Worm (Caenorhabditis elegans) whole organism, L4 larva: Measurements from ENCODE around the gene oac-57.

Source experiments
- Y48G9A.11 ChIP-seq: fragments of 200-800 bp; sonication (Bioruptor generic); IDR thresholded peaks from 2 replicates; pipeline ENCODE4 v1.3.6; 2022; ENCODE audit warnings: missing genetic modification reagents, missing genetic modification characterization, missing compliant biosample characterization
- ZK337.2 ChIP-seq: fragments of 200-800 bp; sonication (Bioruptor generic); IDR thresholded peaks from 2 replicates; pipeline ENCODE4 v1.3.6; 2022; ENCODE audit warnings: missing genetic modification reagents, missing genetic modification characterization, missing compliant biosample characterization
- attf-4 ChIP-seq: sonication (generic microtip); optimal IDR thresholded peaks from 3 replicates; lab custom pipeline; 2017; ENCODE audit warnings: missing biosample characterization, missing genetic modification characterization
- ceh-32 ChIP-seq: sonication (generic microtip); optimal IDR thresholded peaks from 2 replicates; lab custom pipeline; 2016; ENCODE audit warnings: mild to moderate bottlenecking, missing genetic modification characterization, missing compliant biosample characterization; ENCODE audit not compliant: poor library complexity
- ceh-82 ChIP-seq: sonication (generic microtip); optimal IDR thresholded peaks from 2 replicates; lab custom pipeline; 2017; ENCODE audit warnings: missing biosample characterization, missing genetic modification characterization
- ces-1 ChIP-seq: fragments of 150-350 bp; sonication (generic microtip); optimal IDR thresholded peaks from 4 replicates; lab custom pipeline; 2014; ENCODE audit warnings: missing biosample characterization, missing genetic modification reagents, missing genetic modification characterization
- daf-16 ChIP-seq, 3 experiments: sonication (generic microtip); optimal IDR thresholded peaks; 2 replicates each; lab custom pipeline; 2016 to 2017; ENCODE audit warnings: missing genetic modification characterization in 3 of 3, missing genetic modification reagents in 3 of 3, mild to moderate bottlenecking in 2 of 3, missing compliant biosample characterization in 2 of 3, missing biosample characterization in 1 of 3, moderate library complexity in 1 of 3
- dmd-6 ChIP-seq: fragments of 200-800 bp; sonication (Bioruptor generic); IDR thresholded peaks from 2 replicates; pipeline ENCODE4 v1.3.6; 2022; ENCODE audit warnings: missing genetic modification reagents, missing genetic modification characterization, missing compliant biosample characterization
- dmd-9 ChIP-seq: fragments of 200-800 bp; sonication (Bioruptor generic); IDR thresholded peaks from 2 replicates; pipeline ENCODE4 v1.3.6; 2022; ENCODE audit warnings: missing genetic modification reagents, missing genetic modification characterization, missing compliant biosample characterization
- dpl-1 ChIP-seq: fragments of 150-350 bp; optimal IDR thresholded peaks from 2 replicates; lab custom pipeline; 2014; ENCODE audit warnings: missing biosample characterization, missing genetic modification reagents, missing genetic modification characterization
- dve-1 ChIP-seq: sonication (generic microtip); optimal IDR thresholded peaks from 2 replicates; lab custom pipeline; 2017; ENCODE audit warnings: antibody characterized with exemption, mild to moderate bottlenecking, missing genetic modification characterization, missing compliant biosample characterization; ENCODE audit not compliant: insufficient read depth
- fkh-10 ChIP-seq: fragments of 150-350 bp; optimal IDR thresholded peaks from 2 replicates; lab custom pipeline; 2014; ENCODE audit warnings: missing biosample characterization, missing genetic modification reagents, missing genetic modification characterization
- hif-1 ChIP-seq, 2 experiments: sonication (generic microtip); optimal IDR thresholded peaks; 2 replicates each; lab custom pipeline; 2016 to 2017; ENCODE audit warnings: missing compliant biosample characterization in 2 of 2, missing genetic modification characterization in 2 of 2, missing genetic modification reagents in 2 of 2, missing genotype in 2 of 2, mild to moderate bottlenecking in 1 of 2
- hlh-11 ChIP-seq: fragments of 200-800 bp; sonication (Bioruptor generic); optimal IDR thresholded peaks from 2 replicates; lab custom pipeline; 2018; ENCODE audit warnings: mild to moderate bottlenecking, missing genetic modification characterization, missing compliant biosample characterization
- hlh-30 ChIP-seq: sonication (generic microtip); optimal IDR thresholded peaks from 2 replicates; lab custom pipeline; 2017; ENCODE audit warnings: antibody characterized with exemption, mild to moderate bottlenecking, missing genetic modification characterization, missing compliant biosample characterization; ENCODE audit not compliant: insufficient read depth
- lin-13 ChIP-seq: fragments of 150-350 bp; optimal IDR thresholded peaks from 2 replicates; lab custom pipeline; 2014; ENCODE audit warnings: missing biosample characterization, missing genetic modification reagents, missing genetic modification characterization
- lin-29 ChIP-seq: fragments of 200-800 bp; sonication (Bioruptor generic); IDR thresholded peaks from 2 replicates; pipeline ENCODE4 v1.3.6; 2022; ENCODE audit warnings: missing genetic modification reagents, missing genetic modification characterization, missing compliant biosample characterization
- lsy-2 ChIP-seq, 2 experiments: fragments of 150-350 bp in 1 of 2; sonication (generic microtip) in 1 of 2; optimal IDR thresholded peaks; 2 replicates each; lab custom pipeline; 2014 to 2017; ENCODE audit warnings: missing biosample characterization in 2 of 2, missing genetic modification characterization in 2 of 2
- madf-5 ChIP-seq, 2 experiments: fragments of 200-800 bp; sonication (Bioruptor generic); IDR thresholded peaks; 2 replicates each; pipeline ENCODE4 v1.3.6; 2022; ENCODE audit warnings: missing compliant biosample characterization in 2 of 2, missing genetic modification characterization in 2 of 2
- mdl-1 ChIP-seq, 2 experiments: fragments of 150-350 bp in 1 of 2; sonication (generic microtip) in 1 of 2; optimal IDR thresholded peaks; 2 replicates each; lab custom pipeline; 2014 to 2017; ENCODE audit warnings: missing biosample characterization in 2 of 2, missing genetic modification characterization in 2 of 2
- mes-2 ChIP-seq: sonication (generic microtip); optimal IDR thresholded peaks from 2 replicates; lab custom pipeline; 2016; ENCODE audit warnings: missing genotype, mild to moderate bottlenecking, missing genetic modification characterization, missing compliant biosample characterization; ENCODE audit not compliant: poor library complexity, severe bottlenecking
- nhr-11 ChIP-seq: fragments of 150-350 bp; optimal IDR thresholded peaks from 2 replicates; lab custom pipeline; 2014; ENCODE audit warnings: missing biosample characterization, missing genetic modification characterization
- nhr-28 ChIP-seq: fragments of 150-350 bp; optimal IDR thresholded peaks from 2 replicates; lab custom pipeline; 2014; ENCODE audit warnings: missing biosample characterization, missing genetic modification characterization
- pqm-1 ChIP-seq: sonication (generic microtip); optimal IDR thresholded peaks from 2 replicates; lab custom pipeline; 2017; ENCODE audit warnings: missing biosample characterization, missing genetic modification characterization
- rbr-2 ChIP-seq: sonication (generic microtip); optimal IDR thresholded peaks from 2 replicates; lab custom pipeline; 2016; ENCODE audit warnings: missing genotype, missing genetic modification characterization, missing compliant biosample characterization
- spr-3 ChIP-seq: fragments of 200-800 bp; sonication (Bioruptor generic); optimal IDR thresholded peaks from 2 replicates; lab custom pipeline; 2018; ENCODE audit warnings: mild to moderate bottlenecking, missing genetic modification characterization, missing compliant biosample characterization
- unc-62 ChIP-seq, 3 experiments: fragments of 150-350 bp in 1 of 3; sonication (generic microtip); optimal IDR thresholded peaks in 2 of 3; peaks in 1 of 3; 1 replicate in 1 of 3; 2 replicates in 2 of 3; lab custom pipeline; 2014 to 2017; ENCODE audit warnings: missing biosample characterization in 3 of 3, missing genetic modification characterization in 3 of 3, missing genetic modification reagents in 3 of 3, missing genotype in 1 of 3
- vab-7 ChIP-seq: fragments of 200-800 bp; sonication (Bioruptor generic); IDR thresholded peaks from 2 replicates; pipeline ENCODE4 v1.3.6; 2022; ENCODE audit warnings: missing genetic modification reagents, missing genetic modification characterization, missing compliant biosample characterization
- zfp-2 ChIP-seq: sonication (generic microtip); optimal IDR thresholded peaks from 2 replicates; lab custom pipeline; 2016; ENCODE audit warnings: mild to moderate bottlenecking, missing genetic modification characterization, missing compliant biosample characterization
- zip-11 ChIP-seq: fragments of 200-800 bp; sonication (Bioruptor generic); IDR thresholded peaks from 2 replicates; pipeline ENCODE4 v1.3.6; 2022; ENCODE audit warnings: missing genetic modification characterization, missing compliant biosample characterization
- ztf-7 ChIP-seq: fragments of 150-350 bp; optimal IDR thresholded peaks from 2 replicates; lab custom pipeline; 2014; ENCODE audit warnings: missing biosample characterization, missing genetic modification characterization

Gene oac-57

DNA sequence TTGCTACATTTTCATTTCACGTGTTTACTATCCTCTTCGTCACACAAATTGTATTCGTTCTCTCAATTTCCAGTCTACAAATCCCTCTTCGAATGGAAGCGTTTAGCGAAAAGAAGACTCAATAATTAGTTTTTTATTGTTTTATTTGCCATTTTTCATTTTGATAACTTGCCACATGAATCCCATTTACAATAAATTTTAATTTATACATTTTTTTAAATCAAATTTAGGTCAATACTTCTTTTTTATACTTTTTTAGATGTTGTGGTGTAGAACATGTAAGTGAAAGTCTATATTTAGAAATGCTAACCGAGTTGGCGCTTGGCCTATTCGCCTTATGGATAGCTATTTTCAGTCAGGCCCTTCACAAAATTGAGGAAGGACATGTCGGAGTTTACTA lies 20.0 kb downstream of the oac-57 start, which contains the start of gene erl-1:
Gene erl-1 (plus strand): TSS at position 301 of the 400 bp plus-strand sequence.
- TF ChIP-seq ceh-82 (tag; lab: Kevin White, UChicago): no peak
- TF ChIP-seq Y48G9A.11 (GFP tag; lab: Robert Waterston, UW): no peak
- TF ChIP-seq fkh-10 (GFP tag; lab: Kevin White, UChicago): no peak
- TF ChIP-seq ZK337.2: no peak
- TF ChIP-seq ces-1: no peak
- TF ChIP-seq zip-11: no peak
- TF ChIP-seq mdl-1 (tag; optimal IDR thresholded peaks at IDR 0.05; lab: Kevin White, UChicago): no peak
- TF ChIP-seq unc-62 (GFP tag; optimal IDR thresholded peaks at IDR 0.05 in 1 of 2; lab: Kevin White, UChicago): no peak
- TF ChIP-seq unc-62 (tag; optimal IDR thresholded peaks at IDR 0.05; lab: Kevin White, UChicago): no peak
- TF ChIP-seq pqm-1 (tag; lab: Kevin White, UChicago): no peak
- TF ChIP-seq nhr-11 (tag; lab: Kevin White, UChicago): no peak

DNA sequence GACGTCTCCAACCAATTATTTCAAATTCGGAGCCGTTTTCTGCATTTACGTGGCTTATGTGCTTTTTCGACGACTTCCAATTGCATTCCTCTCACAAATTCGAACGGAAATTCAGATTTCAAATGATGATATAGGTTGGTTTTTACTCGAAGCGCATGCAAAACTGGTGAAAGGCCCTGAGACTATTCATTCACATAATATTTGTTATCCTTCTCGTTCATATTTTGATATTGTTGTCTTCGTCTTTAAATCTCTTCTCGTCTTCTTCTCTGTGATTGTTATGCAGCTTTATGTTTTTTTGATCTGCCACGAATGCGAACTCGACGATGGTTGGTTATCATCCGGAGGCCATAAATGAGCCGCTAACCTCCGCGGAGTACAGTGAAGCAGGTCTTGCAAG lies 24.7 kb downstream of the oac-57 start, which contains the start of gene hpo-12:
Gene hpo-12 (plus strand): TSS at position 301 of the 400 bp plus-strand sequence.
- TF ChIP-seq ceh-32 (tag; lab: Kevin White, UChicago) (no peak), unc-62 (GFP tag; optimal IDR thresholded peaks at IDR 0.05 in 1 of 2; lab: Kevin White, UChicago) (peak in 1 of 2 experiments; percentile 44), unc-62 (tag; optimal IDR thresholded peaks at IDR 0.05; lab: Kevin White, UChicago) (no peak)

DNA sequence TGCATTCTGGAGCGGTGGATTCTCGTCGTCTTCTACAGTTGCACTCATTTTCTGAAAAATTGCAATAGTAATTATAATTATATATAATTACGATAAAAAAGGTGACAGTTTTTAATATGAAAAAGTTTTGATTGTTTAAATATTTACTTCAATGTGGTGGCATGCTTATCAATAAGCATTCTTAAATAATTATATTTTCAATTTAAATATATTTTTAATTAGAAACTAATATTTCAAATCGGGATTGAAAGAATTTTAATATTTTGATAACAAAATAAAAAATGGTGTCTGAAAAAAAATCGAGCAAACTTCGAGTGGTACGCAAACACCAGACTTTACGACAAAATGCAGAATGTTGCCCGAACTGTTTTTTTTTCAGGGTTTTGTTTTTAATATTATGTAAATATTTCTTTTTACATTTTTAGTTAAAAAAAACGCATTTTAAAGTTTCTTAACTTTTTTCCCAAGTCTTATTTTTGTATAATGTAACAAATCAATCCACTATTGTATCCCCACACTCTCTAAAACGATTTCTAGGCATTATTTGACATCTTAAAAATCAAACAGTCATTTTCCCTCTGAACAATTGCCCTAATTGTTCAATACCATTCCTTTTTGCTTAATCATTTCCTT lies 25.3 kb downstream of the oac-57 start, which contains the start of the genes C42C1.12 and C42C1.19:
Gene C42C1.12 (minus strand): TSS at position 51 of the 633 bp plus-strand sequence.
Gene C42C1.19 (plus strand): TSS at position 583 of the 633 bp plus-strand sequence.
- TF ChIP-seq hlh-30 (no peak), lin-13 (GFP tag; lab: Kevin White, UChicago) (no peak), madf-5 (GFP tag; IDR thresholded peaks at IDR 0.05; lab: Robert Waterston, UW) (no peak), ztf-7 (peak; percentile 73), hif-1 (tag; optimal IDR thresholded peaks at IDR 0.05; lab: Kevin White, UChicago) (no peak), lsy-2 (tag; optimal IDR thresholded peaks at IDR 0.05; lab: Kevin White, UChicago) (peak in 1 of 2 experiments; percentile 73), zfp-2 (tag; lab: Kevin White, UChicago) (no peak), rbr-2 (no peak), dpl-1 (GFP tag; lab: Kevin White, UChicago) (peak; percentile 53), mes-2 (peak; percentile 45), dve-1 (tag; lab: Kevin White, UChicago) (peak; percentile 7), vab-7 (GFP tag; lab: Robert Waterston, UW) (no peak)

DNA sequence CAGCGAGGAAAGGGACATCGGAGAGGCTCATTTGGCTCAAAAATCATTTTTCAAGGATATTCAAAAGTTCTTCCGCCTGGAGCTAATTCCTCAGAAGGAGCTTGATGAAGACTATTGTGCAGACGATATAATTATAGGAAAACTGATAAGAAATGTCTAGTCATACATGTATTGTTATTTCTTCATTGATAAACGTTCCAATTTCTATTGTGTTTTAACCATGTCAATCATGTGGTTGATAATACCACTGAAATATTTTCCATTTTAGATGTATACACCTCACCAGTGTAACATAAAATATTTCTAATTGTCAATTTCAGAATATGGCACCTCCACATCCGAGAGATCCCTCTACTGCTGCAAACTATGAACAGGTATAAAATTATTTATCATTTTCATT lies 28.3 kb downstream of the oac-57 start, which contains the start of gene ltah-1.1:
Gene ltah-1.1 (plus strand): TSS at position 283 of the 400 bp plus-strand sequence.
- TF ChIP-seq daf-16 (GFP tag; optimal IDR thresholded peaks at IDR 0.05; lab: Kevin White, UChicago): no peak
- peak; percentile 16 for TF ChIP-seq daf-16 (tag; optimal IDR thresholded peaks at IDR 0.05; lab: Kevin White, UChicago)
- TF ChIP-seq dve-1 (tag; lab: Kevin White, UChicago): peak; percentile 27
- TF ChIP-seq lin-29 (GFP tag; lab: Robert Waterston, UW): no peak
- no peak for TF ChIP-seq dmd-9 (GFP tag; lab: Robert Waterston, UW)
- TF ChIP-seq nhr-28: peak; percentile 20
- no peak for TF ChIP-seq attf-4 (tag; lab: Kevin White, UChicago)
- peak; percentile 2 for TF ChIP-seq hlh-11 (tag; lab: Kevin White, UChicago)
- no peak for TF ChIP-seq zfp-2 (tag; lab: Kevin White, UChicago)
- TF ChIP-seq dmd-6: peak; percentile 42; the same call in 1 of the 2 replicates
- TF ChIP-seq spr-3 (GFP tag; lab: Kevin White, UChicago): no peak
